Worm (Caenorhabditis elegans): Measurements from ENCODE around the gene bmy-1.

bmy-1 gene

DNA sequence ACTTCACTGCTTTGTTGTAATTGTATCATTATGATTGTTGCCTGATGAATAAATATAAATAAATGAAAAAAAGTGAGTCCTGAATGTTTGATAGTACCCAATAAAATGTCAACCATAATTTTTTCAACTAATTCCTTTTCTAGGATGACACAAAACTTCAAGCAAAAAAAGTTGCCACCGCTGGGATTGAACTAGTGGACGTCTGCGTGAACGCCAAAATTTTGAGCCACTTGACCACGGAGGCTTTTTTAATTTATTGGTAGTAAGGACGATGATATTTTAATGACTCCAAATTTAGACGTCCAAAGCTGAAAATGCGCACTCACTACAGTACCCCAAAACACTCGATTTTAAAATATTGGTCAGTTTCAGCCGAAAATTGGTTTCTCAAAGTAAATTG is 4.9 kb upstream of the bmy-1 start (continued):
- peak; percentile 76 for TF ChIP-seq chd-7 (tag; optimal IDR thresholded peaks at IDR 0.05)
- peak; percentile 77 for TF ChIP-seq pbrm-1 (GFP tag; IDR thresholded peaks at IDR 0.05)
- peak; percentile 64; the same call in 1 of the 2 replicates for TF ChIP-seq egl-44 (GFP tag; IDR thresholded peaks at IDR 0.05)
- TF ChIP-seq ztf-18 (tag; optimal IDR thresholded peaks at IDR 0.05), result peak; percentile 46
- TF ChIP-seq rcor-1 (GFP tag; IDR thresholded peaks at IDR 0.05), result no peak
- peak; percentile 9 for TF ChIP-seq ceh-27 (GFP tag; optimal IDR thresholded peaks at IDR 0.05)
- peak; percentile 78 for TF ChIP-seq ceh-79 (tag; optimal IDR thresholded peaks at IDR 0.05)
- TF ChIP-seq ztf-26 (tag; optimal IDR thresholded peaks at IDR 0.05), result peak; percentile 61
- TF ChIP-seq ztf-28 (GFP tag; IDR thresholded peaks at IDR 0.05), result 0 out of 2 replicates have a peak, but pooled peaks have one; percentile 26
- no peak for TF ChIP-seq unc-62 (GFP tag; optimal IDR thresholded peaks at IDR 0.05)
- peak; percentile 48 for TF ChIP-seq hmg-1.2 (GFP tag; IDR thresholded peaks at IDR 0.05)
- no peak for TF ChIP-seq lir-1 (GFP tag; conservative IDR thresholded peaks at IDR 0.05)
- TF ChIP-seq ceh-100 (GFP tag; IDR thresholded peaks at IDR 0.05), result peak; percentile 65
- TF ChIP-seq Y79H2A.3 (GFP tag; conservative IDR thresholded peaks at IDR 0.05), result no peak
- peak; percentile 95 for TF ChIP-seq F10E7.11 (tag; optimal IDR thresholded peaks at IDR 0.05)
- peak; percentile 69 for TF ChIP-seq attf-6 (GFP tag; IDR thresholded peaks at IDR 0.05)
- TF ChIP-seq F52B5.7 (tag; optimal IDR thresholded peaks at IDR 0.05), result peak; percentile 92
- peak; percentile 68 for TF ChIP-seq snpc-1.3 (tag; optimal IDR thresholded peaks at IDR 0.05; ENCODE audit: insufficient read depth)
- peak; percentile 0 for TF ChIP-seq B0035.1 (tag; optimal IDR thresholded peaks at IDR 0.05)
- TF ChIP-seq nhr-90 (tag; optimal IDR thresholded peaks at IDR 0.05), result peak; percentile 85
- no peak for TF ChIP-seq ama-1 (optimal IDR thresholded peaks at IDR 0.05)
- TF ChIP-seq ama-1 (GFP tag; optimal IDR thresholded peaks at IDR 0.05), result peak; percentile 48 to 64
- TF ChIP-seq B0336.3 (GFP tag; IDR thresholded peaks at IDR 0.05), result peak; percentile 93
- no peak for TF ChIP-seq egrh-3 (GFP tag; IDR thresholded peaks at IDR 0.05)
- peak; percentile 43 for TF ChIP-seq snpc-1.1 (tag; optimal IDR thresholded peaks at IDR 0.05; ENCODE audit: insufficient read depth)
- TF ChIP-seq ztf-25 (GFP tag; IDR thresholded peaks at IDR 0.05), result peak; percentile 94
- TF ChIP-seq snpc-4 (GFP tag; optimal IDR thresholded peaks at IDR 0.05), result peak; percentile 8
- TF ChIP-seq snpc-4 (tag; optimal IDR thresholded peaks at IDR 0.05), result peak in 3 of 4 experiments; percentile 38 to 52 (median 49)
- TF ChIP-seq mxl-1 (tag; optimal IDR thresholded peaks at IDR 0.05), result peak; percentile 38
- peak; percentile 90 for TF ChIP-seq ceh-40 (GFP tag; IDR thresholded peaks at IDR 0.05)
- no peak for TF ChIP-seq ztf-6 (GFP tag; IDR thresholded peaks at IDR 0.05)
- peak; percentile 98 for TF ChIP-seq aptf-3 (GFP tag; IDR thresholded peaks at IDR 0.05)
- peak; percentile 86 for TF ChIP-seq repo-1 (tag; optimal IDR thresholded peaks at IDR 0.05)
- TF ChIP-seq lag-1 (GFP tag; IDR thresholded peaks at IDR 0.05), result no peak
- no peak for TF ChIP-seq nhr-80 (tag; optimal IDR thresholded peaks at IDR 0.05)
- TF ChIP-seq hlh-12 (tag; optimal IDR thresholded peaks at IDR 0.05), result peak; percentile 37
- TF ChIP-seq B0261.1 (tag; optimal IDR thresholded peaks at IDR 0.05), result peak; percentile 74
- no peak for TF ChIP-seq ets-4 (GFP tag; optimal IDR thresholded peaks at IDR 0.05)
- no peak for TF ChIP-seq K12H6.12 (tag; optimal IDR thresholded peaks at IDR 0.05)
- peak; percentile 54 for TF ChIP-seq ZK185.1 (tag; optimal IDR thresholded peaks at IDR 0.05; ENCODE audit: poor library complexity, severe bottlenecking)
- 0 out of 2 replicates have a peak, but pooled peaks have one; percentile 67 for TF ChIP-seq cebp-2 (GFP tag; IDR thresholded peaks at IDR 0.05)
- no peak for TF ChIP-seq C17E4.6 (GFP tag; IDR thresholded peaks at IDR 0.05)
- TF ChIP-seq hsf-1 (GFP tag; IDR thresholded peaks at IDR 0.05), result peak; percentile 64
- no peak for TF ChIP-seq mel-28 (tag; optimal IDR thresholded peaks at IDR 0.05; ENCODE audit: borderline replicate concordance)
- no peak for TF ChIP-seq ceh-91 (GFP tag; IDR thresholded peaks at IDR 0.05)
- peak; percentile 39; the same call in 1 of the 2 replicates for TF ChIP-seq cebp-1 (GFP tag; IDR thresholded peaks at IDR 0.05)
- TF ChIP-seq cebp-1 (tag; optimal IDR thresholded peaks at IDR 0.05), result peak; percentile 66
- TF ChIP-seq dpff-1 (tag; optimal IDR thresholded peaks at IDR 0.05), result peak; percentile 84
- peak; percentile 9 for TF ChIP-seq lin-40 (tag; optimal IDR thresholded peaks at IDR 0.05)

Measured in whole organism, young adult.